Fruit fly (Drosophila melanogaster): ENCODE measurements around the gene CG33500.

CG33500 gene

DNA sequence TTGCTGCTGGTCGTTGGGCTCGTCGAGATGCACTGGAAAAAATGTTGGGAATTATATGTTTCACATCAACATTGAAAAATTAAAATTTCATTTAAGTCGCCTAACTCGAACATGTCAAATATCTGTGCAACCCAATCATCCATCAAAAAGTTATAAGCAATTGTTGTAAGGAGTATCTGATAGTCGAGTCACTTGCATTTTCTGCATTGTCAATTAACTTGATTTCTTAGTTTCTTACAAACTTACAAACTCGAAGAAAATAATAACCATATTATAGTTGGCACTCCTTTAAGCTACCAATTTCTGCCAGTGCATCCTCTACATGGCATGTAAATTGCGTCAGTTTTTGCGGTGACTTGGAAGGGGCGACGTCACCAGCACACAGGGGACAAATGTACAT, 25.3 kb upstream of the CG33500 start (continued):
- TF ChIP-seq Hr51 (GFP tag; optimal IDR thresholded peaks at IDR 0.05) (peak in 1 of 2 experiments; percentile 58), tx (GFP tag; optimal IDR thresholded peaks at IDR 0.05) (peak; percentile 32), CG10431 (GFP tag; optimal IDR thresholded peaks at IDR 0.05) (peak; percentile 98), lov (optimal IDR thresholded peaks at IDR 0.05) (no peak), lov (GFP tag; IDR thresholded peaks at IDR 0.05) (no peak), ERR (GFP tag; optimal IDR thresholded peaks at IDR 0.05) (no peak), Max (GFP tag; optimal IDR thresholded peaks at IDR 0.05) (no peak), aop (GFP tag; IDR thresholded peaks at IDR 0.05) (no peak), CG12744 (GFP tag; optimal IDR thresholded peaks at IDR 0.05) (no peak), sim (GFP tag; IDR thresholded peaks at IDR 0.05) (no peak), az2 (GFP tag; optimal IDR thresholded peaks at IDR 0.05) (peak; percentile 46), pum (GFP tag; optimal IDR thresholded peaks at IDR 0.05) (peak; percentile 33), dmrt11E (tag; optimal IDR thresholded peaks at IDR 0.05) (peak; percentile 41), Bgb (GFP tag; IDR thresholded peaks at IDR 0.05; ENCODE audit: partially characterized antibody) (no peak), nerfin-2 (GFP tag; IDR thresholded peaks at IDR 0.05; ENCODE audit: partially characterized antibody) (no peak), dpn (GFP tag; optimal IDR thresholded peaks at IDR 0.05) (peak in 1 of 2 experiments; percentile 42), hb (GFP tag; IDR thresholded peaks at IDR 0.05; ENCODE audit: partially characterized antibody) (0 out of 3 replicates have a peak, but pooled peaks have one; percentile 30), ATbp (GFP tag; optimal IDR thresholded peaks at IDR 0.05) (peak; percentile 37), CG14441 (GFP tag; IDR thresholded peaks at IDR 0.05) (no peak), luna (GFP tag; optimal IDR thresholded peaks at IDR 0.05) (no peak), CG30403 (GFP tag; optimal IDR thresholded peaks at IDR 0.05) (peak; percentile 57), Meics (GFP tag; optimal IDR thresholded peaks at IDR 0.05) (peak; percentile 40), CG6791 (GFP tag; IDR thresholded peaks at IDR 0.05; ENCODE audit: partially characterized antibody) (0 out of 3 replicates have a peak, but pooled peaks have one; percentile 52), D19A (tag; optimal IDR thresholded peaks at IDR 0.05) (peak; percentile 23), CG17802 (tag; optimal IDR thresholded peaks at IDR 0.05) (peak; percentile 12), gfzf (GFP tag; optimal IDR thresholded peaks at IDR 0.05) (no peak), CG12155 (GFP tag; optimal IDR thresholded peaks at IDR 0.05) (peak; percentile 2), CG12219 (GFP tag; optimal IDR thresholded peaks at IDR 0.05) (no peak), CG8359 (GFP tag; optimal IDR thresholded peaks at IDR 0.05; ENCODE audit: borderline replicate concordance) (peak; percentile 17), p53 (GFP tag; optimal IDR thresholded peaks at IDR 0.05) (no peak), Oaz (GFP tag; IDR thresholded peaks at IDR 0.05) (no peak), CG17829 (tag; optimal IDR thresholded peaks at IDR 0.05) (peak; percentile 55), Dp (GFP tag; optimal IDR thresholded peaks at IDR 0.05) (no peak), HLH4C (GFP tag; IDR thresholded peaks at IDR 0.05; ENCODE audit: partially characterized antibody) (peak; percentile 44; the same call in 1 of the 3 replicates), fd64A (GFP tag; optimal IDR thresholded peaks at IDR 0.05) (no peak), maf-S (GFP tag; optimal IDR thresholded peaks at IDR 0.05) (peak; percentile 21), CG17359 (tag; optimal IDR thresholded peaks at IDR 0.05) (peak; percentile 14), CG8924 (tag; optimal IDR thresholded peaks at IDR 0.05) (peak; percentile 45), Hr3 (GFP tag; optimal IDR thresholded peaks at IDR 0.05) (peak; percentile 19), dati (GFP tag; IDR thresholded peaks at IDR 0.05) (no peak), toy (GFP tag; IDR thresholded peaks at IDR 0.05) (no peak), CG10654 (GFP tag; optimal IDR thresholded peaks at IDR 0.05) (no peak), ci (GFP tag; IDR thresholded peaks at IDR 0.05) (no peak), dan (GFP tag; IDR thresholded peaks at IDR 0.05) (no peak), danr (GFP tag; IDR thresholded peaks at IDR 0.05) (no peak), odd (GFP tag; optimal IDR thresholded peaks at IDR 0.05) (no peak), NFAT (GFP tag; IDR thresholded peaks at IDR 0.05) (0 out of 2 replicates have a peak, but pooled peaks have one; percentile 2), hkb (optimal IDR thresholded peaks at IDR 0.05) (no peak), hkb (GFP tag; IDR thresholded peaks at IDR 0.05) (peak; percentile 33; the same call in 1 of the 2 replicates), CG11504 (tag; optimal IDR thresholded peaks at IDR 0.05) (peak; percentile 67), gce (GFP tag; IDR thresholded peaks at IDR 0.05) (0 out of 3 replicates have a peak, but pooled peaks have one; percentile 10)

Measured in whole organism, embryonic.